Worm (Caenorhabditis elegans) whole organism, mixed stage, embryonic: Measurements from ENCODE around the gene swan-2.

Experiments used
- M03D4.4 ChIP-seq: sonication (generic microtip); optimal IDR thresholded peaks from 2 replicates; lab custom pipeline; 2017; ENCODE audit warnings: mild to moderate bottlenecking, missing genetic modification characterization, missing compliant biosample characterization
- bed-3 ChIP-seq: fragments of 200-800 bp; sonication (Bioruptor generic); optimal IDR thresholded peaks from 3 replicates; lab custom pipeline; 2018; ENCODE audit warnings: mild to moderate bottlenecking, missing genetic modification characterization, moderate library complexity, missing compliant biosample characterization
- ceh-39 ChIP-seq: fragments of 150-350 bp; optimal IDR thresholded peaks from 2 replicates; lab custom pipeline; 2014; ENCODE audit warnings: missing biosample characterization, missing genetic modification characterization
- ceh-43 ChIP-seq: fragments of 200-800 bp; sonication (Bioruptor generic); optimal IDR thresholded peaks from 2 replicates; lab custom pipeline; 2018; ENCODE audit warnings: mild to moderate bottlenecking, missing genetic modification characterization, moderate library complexity, missing compliant biosample characterization
- ceh-83 ChIP-seq: fragments of 200-800 bp; sonication (Bioruptor generic); optimal IDR thresholded peaks from 2 replicates; lab custom pipeline; 2018; ENCODE audit warnings: mild to moderate bottlenecking, missing genetic modification characterization, missing compliant biosample characterization
- ces-1 ChIP-seq: fragments of 150-350 bp; optimal IDR thresholded peaks from 2 replicates; lab custom pipeline; 2014; ENCODE audit warnings: missing biosample characterization, missing genetic modification reagents, missing genetic modification characterization
- drap-1 ChIP-seq: fragments of 200-800 bp; sonication (Bioruptor generic); optimal IDR thresholded peaks from 3 replicates; lab custom pipeline; 2018; ENCODE audit warnings: mild to moderate bottlenecking, missing genetic modification characterization, missing compliant biosample characterization
- elt-1 ChIP-seq: sonication (generic microtip); optimal IDR thresholded peaks from 2 replicates; lab custom pipeline; 2017; ENCODE audit warnings: missing genetic modification characterization, mild to moderate bottlenecking, missing compliant biosample characterization, antibody characterized with exemption, moderate library complexity, borderline replicate concordance; ENCODE audit not compliant: insufficient read depth
- elt-3 ChIP-seq: fragments of 150-350 bp; optimal IDR thresholded peaks from 2 replicates; lab custom pipeline; 2014; ENCODE audit warnings: missing biosample characterization, missing genetic modification characterization
- ham-2 ChIP-seq: fragments of 200-800 bp; sonication (Bioruptor generic); optimal IDR thresholded peaks from 2 replicates; lab custom pipeline; 2018; ENCODE audit warnings: mild to moderate bottlenecking, missing genetic modification characterization, missing compliant biosample characterization
- hlh-1 ChIP-seq: fragments of 150-350 bp; optimal IDR thresholded peaks from 2 replicates; lab custom pipeline; 2014; ENCODE audit warnings: missing biosample characterization, missing genetic modification reagents, missing genetic modification characterization
- lin-32 ChIP-seq: fragments of 200-800 bp; sonication (Bioruptor generic); optimal IDR thresholded peaks from 2 replicates; lab custom pipeline; 2018; ENCODE audit warnings: mild to moderate bottlenecking, missing genetic modification characterization, missing compliant biosample characterization
- lsy-2 ChIP-seq: fragments of 150-350 bp; optimal IDR thresholded peaks from 2 replicates; lab custom pipeline; 2014; ENCODE audit warnings: missing biosample characterization, missing genetic modification characterization
- mab-5 ChIP-seq: fragments of 150-350 bp; optimal IDR thresholded peaks from 2 replicates; lab custom pipeline; 2014; ENCODE audit warnings: missing biosample characterization, missing genetic modification characterization
- mep-1 ChIP-seq: fragments of 150-350 bp; optimal IDR thresholded peaks from 2 replicates; lab custom pipeline; 2017; ENCODE audit warnings: missing biosample characterization, missing genetic modification reagents, missing genetic modification characterization, inconsistent platforms
- mls-2 ChIP-seq: sonication (generic microtip); optimal IDR thresholded peaks from 2 replicates; lab custom pipeline; 2016; ENCODE audit warnings: mild to moderate bottlenecking, missing genetic modification characterization, moderate library complexity, missing compliant biosample characterization
- nhr-12 ChIP-seq: fragments of 150-350 bp; optimal IDR thresholded peaks from 2 replicates; lab custom pipeline; 2014; ENCODE audit warnings: missing biosample characterization, missing genetic modification characterization
- nhr-2 ChIP-seq: fragments of 150-350 bp; optimal IDR thresholded peaks from 2 replicates; lab custom pipeline; 2014; ENCODE audit warnings: missing biosample characterization, missing genetic modification characterization
- nhr-237 ChIP-seq: fragments of 150-350 bp; optimal IDR thresholded peaks from 2 replicates; lab custom pipeline; 2014; ENCODE audit warnings: missing biosample characterization, missing genetic modification characterization
- nhr-28 ChIP-seq: fragments of 150-350 bp; optimal IDR thresholded peaks from 2 replicates; lab custom pipeline; 2014; ENCODE audit warnings: missing biosample characterization, missing genetic modification characterization
- pha-4 ChIP-seq: fragments of 150-350 bp; optimal IDR thresholded peaks from 2 replicates; lab custom pipeline; 2018; ENCODE audit warnings: missing biosample characterization, missing genetic modification reagents, missing genetic modification characterization
- sem-2 ChIP-seq: fragments of 200-800 bp; sonication (Bioruptor generic); optimal IDR thresholded peaks from 2 replicates; lab custom pipeline; 2018; ENCODE audit warnings: mild to moderate bottlenecking, missing genetic modification characterization, missing compliant biosample characterization
- snpc-4 ChIP-seq: fragments of 150-350 bp; optimal IDR thresholded peaks from 2 replicates; lab custom pipeline; 2014; ENCODE audit warnings: missing biosample characterization, missing genetic modification characterization
- sptf-1 ChIP-seq: sonication (generic microtip); optimal IDR thresholded peaks from 2 replicates; lab custom pipeline; 2017; ENCODE audit warnings: mild to moderate bottlenecking, missing genetic modification characterization, moderate library complexity, missing compliant biosample characterization
- tbx-8 ChIP-seq: fragments of 200-800 bp; sonication (Bioruptor generic); optimal IDR thresholded peaks from 2 replicates; lab custom pipeline; 2018; ENCODE audit warnings: mild to moderate bottlenecking, missing genetic modification characterization, moderate library complexity, missing compliant biosample characterization
- unc-120 ChIP-seq: sonication (generic microtip); optimal IDR thresholded peaks from 2 replicates; lab custom pipeline; 2017; ENCODE audit warnings: missing genetic modification characterization, missing compliant biosample characterization; ENCODE audit not compliant: poor library complexity, severe bottlenecking
- unc-62 ChIP-seq: fragments of 150-350 bp; optimal IDR thresholded peaks from 2 replicates; lab custom pipeline; 2014; ENCODE audit warnings: missing biosample characterization, missing genetic modification reagents, missing genetic modification characterization
- zip-8 ChIP-seq: fragments of 150-350 bp; optimal IDR thresholded peaks from 2 replicates; lab custom pipeline; 2014; ENCODE audit warnings: missing biosample characterization, missing genetic modification characterization
- ztf-11 ChIP-seq: fragments of 150-350 bp; optimal IDR thresholded peaks from 2 replicates; lab custom pipeline; 2014; ENCODE audit warnings: missing biosample characterization, missing genetic modification characterization

The swan-2 gene

DNA sequence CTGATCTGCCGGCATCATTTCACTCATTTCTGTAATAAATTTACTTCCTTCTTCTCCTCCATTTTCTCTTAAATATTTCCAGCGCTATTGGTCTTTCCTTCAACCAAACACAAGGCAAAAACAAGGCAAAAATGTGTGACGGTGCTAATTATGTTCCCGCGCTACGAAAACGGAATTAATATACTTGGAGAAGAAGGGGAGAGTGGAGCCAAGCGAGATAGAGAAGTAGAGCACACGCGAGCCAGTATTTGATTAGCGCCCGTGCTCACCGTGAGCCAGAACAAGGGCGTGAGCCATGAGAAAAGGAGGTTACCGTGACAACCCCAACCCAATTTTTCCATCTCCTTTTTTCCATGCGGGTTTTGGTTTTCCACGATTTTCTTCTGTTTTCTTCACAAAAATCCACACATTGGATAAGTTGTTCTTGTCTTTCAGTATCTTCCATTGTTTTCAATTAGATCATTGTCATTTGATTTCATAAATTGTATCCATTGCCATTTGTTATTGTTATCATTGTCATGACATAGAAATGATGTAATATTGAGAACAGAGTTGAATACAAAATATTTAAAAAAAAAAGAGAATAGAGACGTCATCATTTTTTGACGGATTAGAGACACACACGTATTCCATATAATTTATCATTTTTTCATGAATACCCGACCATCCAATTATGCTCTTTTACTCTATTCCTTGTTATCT, 41.5 kb downstream of the swan-2 start, which contains the start of gene F20G2.6:
F20G2.6 (plus strand) TSS at position 652 of the 702 bp plus-strand sequence.
- TF ChIP-seq bed-3 (GFP tag; lab: Kevin White, UChicago) (no peak), ces-1 (peak; percentile 59)

DNA sequence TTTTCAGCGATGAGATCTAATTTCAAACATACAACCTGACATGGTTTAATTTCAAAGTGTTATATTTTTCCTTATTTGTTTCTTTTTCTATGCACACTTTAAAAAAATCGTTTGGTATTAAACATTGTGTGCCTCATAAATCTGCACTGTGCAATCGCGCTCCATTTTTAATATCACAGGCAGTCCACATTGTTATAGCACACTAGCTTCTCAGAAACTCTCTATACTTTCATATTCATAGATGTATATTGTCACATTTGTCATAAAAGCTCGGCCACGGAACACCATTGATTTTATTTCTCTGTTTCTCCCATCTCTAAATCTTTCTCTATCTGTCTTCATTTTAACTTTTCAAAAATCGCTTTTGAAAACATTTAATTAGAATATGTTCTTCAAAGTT, 46.7 kb downstream of the swan-2 start:
- TF ChIP-seq ces-1, result peak; percentile 32
- no peak for TF ChIP-seq mls-2 (tag; lab: Kevin White, UChicago)

DNA sequence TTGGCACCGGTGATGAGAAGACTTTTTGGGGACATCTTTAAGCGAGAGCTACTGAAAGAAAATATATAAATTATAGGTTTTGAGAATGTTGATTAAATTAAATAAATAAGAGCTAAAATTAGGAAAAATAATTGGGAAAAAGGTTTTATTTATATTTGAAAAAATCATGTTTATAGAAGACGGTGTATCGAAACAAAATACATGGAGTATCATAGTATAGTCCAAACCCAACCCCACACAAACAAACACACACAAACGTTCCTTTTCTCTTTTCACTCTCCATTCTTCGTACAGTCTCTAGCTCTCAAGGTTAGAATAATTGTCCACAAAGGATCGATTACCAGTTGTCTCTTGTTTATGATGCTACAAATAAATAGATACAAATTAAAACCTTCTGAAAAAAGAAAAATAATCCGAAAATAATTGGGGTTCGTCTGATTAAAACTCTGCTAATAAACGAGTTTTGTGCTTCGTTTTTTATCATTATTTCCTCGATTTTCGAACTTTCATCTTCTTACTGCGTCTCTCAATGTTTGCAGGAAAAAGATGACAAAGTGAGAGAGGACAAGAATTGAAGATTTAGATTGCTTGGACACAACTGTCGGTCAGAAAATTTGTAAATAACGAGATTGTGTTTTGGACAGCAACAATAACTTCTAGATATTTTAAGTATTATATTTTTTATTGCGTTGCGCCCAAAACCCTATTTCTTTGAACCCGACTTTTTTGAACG, 47.6 kb downstream of the swan-2 start, which contains the start of gene F20G2.2:
F20G2.2 (minus strand) TSS at position 51 of the 733 bp plus-strand sequence.
- TF ChIP-seq hlh-1 (peak; percentile 6), ceh-39 (tag; lab: Kevin White, UChicago) (no peak), ceh-43 (no peak)

DNA sequence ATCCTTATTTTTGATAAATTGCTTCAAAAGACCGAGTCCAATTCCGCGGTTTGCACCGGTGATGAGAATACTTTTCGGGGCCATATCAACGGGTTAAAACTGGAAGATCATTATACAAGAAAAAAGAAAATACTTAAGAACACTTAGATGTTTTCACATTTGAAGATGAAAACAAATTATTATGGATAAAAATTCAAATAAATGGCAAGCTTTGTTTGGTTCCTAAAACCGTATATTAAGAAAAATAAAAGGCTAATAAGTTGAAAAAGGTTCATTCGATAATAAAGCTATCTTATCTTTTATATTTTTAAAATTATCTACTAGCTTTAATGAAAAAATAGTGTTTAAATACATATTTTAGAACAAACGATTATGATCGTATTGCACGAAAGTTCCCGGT, 50.6 kb downstream of the swan-2 start, which contains the start of gene F20G2.1:
F20G2.1 (minus strand) TSS at position 101 of the 400 bp plus-strand sequence.
- no peak for TF ChIP-seq snpc-4
- TF ChIP-seq elt-3, result no peak
- no peak for TF ChIP-seq mls-2 (tag; lab: Kevin White, UChicago)
- no peak for TF ChIP-seq nhr-237 (tag; lab: Kevin White, UChicago)
- no peak for TF ChIP-seq unc-62
- TF ChIP-seq tbx-8 (GFP tag; lab: Kevin White, UChicago), result no peak
- no peak for TF ChIP-seq ceh-83
- TF ChIP-seq pha-4, result no peak
- TF ChIP-seq lin-32 (GFP tag; lab: Kevin White, UChicago), result no peak
- TF ChIP-seq drap-1 (GFP tag; lab: Kevin White, UChicago), result no peak
- TF ChIP-seq ham-2 (GFP tag; lab: Kevin White, UChicago), result no peak
- TF ChIP-seq nhr-2, result no peak
- no peak for TF ChIP-seq ztf-11 (tag; lab: Kevin White, UChicago)
- TF ChIP-seq mab-5 (tag; lab: Kevin White, UChicago), result no peak
- no peak for TF ChIP-seq mep-1 (tag; lab: Kevin White, UChicago)
- TF ChIP-seq elt-1 (tag; lab: Kevin White, UChicago), result no peak
- TF ChIP-seq sptf-1 (tag; lab: Kevin White, UChicago), result no peak
- TF ChIP-seq nhr-28, result no peak

DNA sequence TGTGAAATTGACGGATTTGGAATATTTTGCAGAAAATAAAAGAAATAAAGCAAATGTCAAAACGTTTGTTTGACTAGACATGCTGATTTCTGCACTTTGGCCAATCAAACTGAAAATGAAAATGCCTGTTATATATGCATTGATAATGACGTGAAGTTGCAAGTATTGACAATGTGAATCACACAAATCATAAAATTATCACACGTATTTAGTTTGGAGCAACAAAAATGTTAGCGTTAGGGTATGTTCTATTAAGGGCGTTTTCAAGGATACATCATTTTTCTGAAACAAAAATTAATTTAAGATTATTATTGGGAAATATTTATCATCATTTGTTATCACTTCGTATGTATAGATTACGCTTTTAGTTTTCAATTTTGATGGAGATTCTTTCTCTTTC, 52.3 kb downstream of the swan-2 start, which contains the start of gene cld-9:
cld-9 (minus strand) TSS at position 81 of the 400 bp plus-strand sequence.
- no peak for TF ChIP-seq bed-3 (GFP tag; lab: Kevin White, UChicago)
- TF ChIP-seq mab-5 (tag; lab: Kevin White, UChicago), result no peak
- no peak for TF ChIP-seq elt-1 (tag; lab: Kevin White, UChicago)
- no peak for TF ChIP-seq M03D4.4 (tag; lab: Kevin White, UChicago)
- TF ChIP-seq nhr-28, result no peak
- TF ChIP-seq ham-2 (GFP tag; lab: Kevin White, UChicago), result no peak
- no peak for TF ChIP-seq drap-1 (GFP tag; lab: Kevin White, UChicago)
- no peak for TF ChIP-seq lin-32 (GFP tag; lab: Kevin White, UChicago)
- TF ChIP-seq lsy-2 (tag; lab: Kevin White, UChicago), result no peak
- no peak for TF ChIP-seq unc-120
- no peak for TF ChIP-seq nhr-237 (tag; lab: Kevin White, UChicago)
- no peak for TF ChIP-seq nhr-12
- no peak for TF ChIP-seq sem-2
- no peak for TF ChIP-seq zip-8 (tag; lab: Kevin White, UChicago)
- TF ChIP-seq mep-1 (tag; lab: Kevin White, UChicago), result no peak
- TF ChIP-seq, all 35 proteins: peak for 0
